Fruit fly (Drosophila melanogaster) whole organism, embryonic: ENCODE measurements around the gene Kmn2.

Experiments
- Atf6 ChIP-seq: fragments of 200-800 bp; sonication (Bioruptor generic); IDR thresholded peaks from 2 replicates; pipeline ENCODE4 v1.3.6; 2022; ENCODE audit warnings: missing biosample characterization, missing genetic modification characterization
- Bdp1 ChIP-seq: fragments of 200-800 bp; sonication (Bioruptor generic); optimal IDR thresholded peaks from 3 replicates; lab custom pipeline; 2016; ENCODE audit warnings: missing biosample characterization, missing genetic modification characterization
- CG10462 ChIP-seq: fragments of 200-800 bp; sonication (Bioruptor generic); optimal IDR thresholded peaks from 2 replicates; lab custom pipeline; 2016; ENCODE audit warnings: missing biosample characterization, missing genetic modification characterization
- CG10565 ChIP-seq: fragments of 200-800 bp; sonication (Bioruptor generic); optimal IDR thresholded peaks from 3 replicates; lab custom pipeline; 2016; ENCODE audit warnings: missing biosample characterization, mild to moderate bottlenecking, missing genetic modification characterization
- CG11085 ChIP-seq: fragments of 200-800 bp; sonication (Bioruptor generic); IDR thresholded peaks from 2 replicates; pipeline ENCODE4 v1.3.6; 2022; ENCODE audit warnings: missing biosample characterization, missing genetic modification characterization
- CG11398 ChIP-seq: fragments of 200-800 bp; sonication (Bioruptor generic); optimal IDR thresholded peaks from 2 replicates; lab custom pipeline; 2016; ENCODE audit warnings: missing biosample characterization, missing genetic modification characterization
- CG11504 ChIP-seq: fragments of 200-800 bp; sonication (Bioruptor generic); optimal IDR thresholded peaks from 3 replicates; lab custom pipeline; 2019; ENCODE audit warnings: missing biosample characterization, mild to moderate bottlenecking, missing genetic modification characterization, moderate library complexity
- CG12104 ChIP-seq: fragments of 200-800 bp; sonication (Bioruptor generic); optimal IDR thresholded peaks from 3 replicates; lab custom pipeline; 2016; ENCODE audit warnings: missing biosample characterization, missing genetic modification characterization
- CG12155 ChIP-seq: fragments of 200-800 bp; sonication (Bioruptor generic); optimal IDR thresholded peaks from 3 replicates; lab custom pipeline; 2016; ENCODE audit warnings: missing biosample characterization, missing genetic modification characterization
- CG12299 ChIP-seq: fragments of 200-800 bp; sonication (Bioruptor generic); optimal IDR thresholded peaks from 2 replicates; lab custom pipeline; 2018; ENCODE audit warnings: missing biosample characterization, mild to moderate bottlenecking, missing genetic modification characterization
- CG16863 ChIP-seq: fragments of 200-800 bp; sonication (Bioruptor generic); optimal IDR thresholded peaks from 3 replicates; lab custom pipeline; 2016; ENCODE audit warnings: missing biosample characterization, missing genetic modification characterization
- CG17612 ChIP-seq: fragments of 200-800 bp; sonication (Bioruptor generic); IDR thresholded peaks from 2 replicates; pipeline ENCODE4 v1.3.6; 2022; ENCODE audit warnings: missing biosample characterization, missing genetic modification characterization
- CG2120 ChIP-seq: fragments of 200-800 bp; sonication (Bioruptor generic); optimal IDR thresholded peaks from 3 replicates; lab custom pipeline; 2016; ENCODE audit warnings: missing biosample characterization, missing genetic modification characterization
- CG2129 ChIP-seq: fragments of 200-800 bp; sonication (Bioruptor generic); IDR thresholded peaks from 2 replicates; pipeline ENCODE4 v1.3.6; 2022; ENCODE audit warnings: missing biosample characterization, missing genetic modification characterization; ENCODE audit not compliant: partially characterized antibody
- CG3163 ChIP-seq: fragments of 200-800 bp; sonication (Bioruptor generic); optimal IDR thresholded peaks from 3 replicates; lab custom pipeline; 2016; ENCODE audit warnings: missing biosample characterization, missing genetic modification characterization
- CG7372 ChIP-seq: fragments of 200-800 bp; sonication (Bioruptor generic); IDR thresholded peaks from 2 replicates; pipeline ENCODE4 v1.3.6; 2022; ENCODE audit warnings: missing biosample characterization, missing genetic modification characterization
- CG8765 ChIP-seq: fragments of 200-800 bp; sonication (Bioruptor generic); IDR thresholded peaks from 2 replicates; pipeline ENCODE4 v1.3.6; 2022; ENCODE audit warnings: missing biosample characterization, missing genetic modification characterization
- CG8924 ChIP-seq: fragments of 200-800 bp; optimal IDR thresholded peaks from 3 replicates; lab custom pipeline; 2019; ENCODE audit warnings: missing biosample characterization, mild to moderate bottlenecking, missing genetic modification characterization, moderate library complexity
- CG9215 ChIP-seq: fragments of 200-800 bp; sonication (Bioruptor generic); IDR thresholded peaks from 2 replicates; pipeline ENCODE4 v1.3.6; 2022; ENCODE audit warnings: missing biosample characterization, missing genetic modification characterization
- CG9797 ChIP-seq: fragments of 200-800 bp; sonication (Bioruptor generic); optimal IDR thresholded peaks from 3 replicates; lab custom pipeline; 2018; ENCODE audit warnings: missing biosample characterization, mild to moderate bottlenecking, missing genetic modification characterization
- CG9817 ChIP-seq: fragments of 200-800 bp; sonication (Bioruptor generic); optimal IDR thresholded peaks from 2 replicates; lab custom pipeline; 2018; ENCODE audit warnings: missing biosample characterization, mild to moderate bottlenecking, missing genetic modification characterization, moderate library complexity
- CG9932 ChIP-seq: fragments of 200-800 bp; sonication (Bioruptor generic); IDR thresholded peaks from 2 replicates; pipeline ENCODE4 v1.3.6; 2022; ENCODE audit warnings: missing biosample characterization, missing genetic modification characterization
- CHES-1-like ChIP-seq: fragments of 200-800 bp; sonication (Bioruptor generic); optimal IDR thresholded peaks from 2 replicates; lab custom pipeline; 2016; ENCODE audit warnings: missing biosample characterization, missing genetic modification characterization
- Dfd ChIP-seq, 2 experiments: fragments of >200 bp; optimal IDR thresholded peaks; 2 replicates each; lab custom pipeline; 2017; ENCODE audit warnings: missing biosample characterization in 2 of 2, missing genetic modification characterization in 2 of 2
- Doc2 ChIP-seq: fragments of 200-800 bp; sonication (Bioruptor generic); IDR thresholded peaks from 2 replicates; pipeline ENCODE4 v1.3.6; 2022; ENCODE audit warnings: missing biosample characterization, missing genetic modification characterization
- Dref ChIP-seq: fragments of 200-800 bp; sonication (Bioruptor generic); IDR thresholded peaks from 2 replicates; pipeline ENCODE4 v1.3.6; 2022; ENCODE audit warnings: missing biosample characterization, missing genetic modification characterization
- Eip74EF ChIP-seq, 2 experiments: fragments of 200-800 bp in 1 of 2; fragments of >200 bp in 1 of 2; sonication (Bioruptor generic) in 1 of 2; optimal IDR thresholded peaks; 2 replicates each; lab custom pipeline; 2017 to 2019; ENCODE audit warnings: missing biosample characterization in 2 of 2, missing genetic modification characterization in 2 of 2, mild to moderate bottlenecking in 1 of 2, moderate library complexity in 1 of 2
- GATAe ChIP-seq: fragments of 200-800 bp; sonication (Bioruptor generic); conservative IDR thresholded peaks from 2 replicates; pipeline ENCODE4 v1.3.6; 2022; ENCODE audit warnings: missing biosample characterization, missing genetic modification characterization
- HLH3B ChIP-seq: fragments of 200-800 bp; sonication (Bioruptor generic); IDR thresholded peaks from 2 replicates; pipeline ENCODE4 v1.3.6; 2022; ENCODE audit warnings: missing biosample characterization, missing genetic modification characterization
- Hsf ChIP-seq: fragments of 200-800 bp; sonication (Bioruptor generic); optimal IDR thresholded peaks from 3 replicates; lab custom pipeline; 2016; ENCODE audit warnings: missing biosample characterization, missing genetic modification characterization
- MTF-1 ChIP-seq: fragments of 200-800 bp; sonication (Bioruptor generic); optimal IDR thresholded peaks from 2 replicates; lab custom pipeline; 2018; ENCODE audit warnings: missing biosample characterization, mild to moderate bottlenecking, missing genetic modification characterization, borderline replicate concordance
- Max ChIP-seq: fragments of 200-800 bp; sonication (Bioruptor generic); optimal IDR thresholded peaks from 2 replicates; lab custom pipeline; 2016; ENCODE audit warnings: missing biosample characterization, mild to moderate bottlenecking, missing genetic modification characterization
- NFAT ChIP-seq: fragments of 200-800 bp; sonication (Bioruptor generic); IDR thresholded peaks from 2 replicates; pipeline ENCODE4 v1.3.6; 2022; ENCODE audit warnings: missing biosample characterization, missing genetic modification characterization
- Nf-YC ChIP-seq: fragments of 200-800 bp; optimal IDR thresholded peaks from 3 replicates; lab custom pipeline; 2019; ENCODE audit warnings: missing biosample characterization, mild to moderate bottlenecking, missing genetic modification characterization, moderate library complexity
- Side ChIP-seq: fragments of 200-800 bp; sonication (Bioruptor generic); optimal IDR thresholded peaks from 2 replicates; lab custom pipeline; 2016; ENCODE audit warnings: missing biosample characterization, missing genetic modification characterization
- Sox102F ChIP-seq: fragments of 200-800 bp; sonication (Bioruptor generic); optimal IDR thresholded peaks from 2 replicates; lab custom pipeline; 2018; ENCODE audit warnings: missing biosample characterization, mild to moderate bottlenecking, missing genetic modification characterization, moderate library complexity
- Ssrp ChIP-seq: fragments of 200-800 bp; sonication (Bioruptor generic); optimal IDR thresholded peaks from 2 replicates; lab custom pipeline; 2018; ENCODE audit warnings: missing biosample characterization, mild to moderate bottlenecking, missing genetic modification characterization, moderate library complexity
- TFAM ChIP-seq: fragments of 200-800 bp; sonication (Bioruptor generic); optimal IDR thresholded peaks from 2 replicates; lab custom pipeline; 2017; ENCODE audit warnings: missing biosample characterization, missing genetic modification characterization, inconsistent platforms
- exex ChIP-seq: fragments of 200-800 bp; sonication (Bioruptor generic); optimal IDR thresholded peaks from 4 replicates; lab custom pipeline; 2018; ENCODE audit warnings: missing biosample characterization, mild to moderate bottlenecking, missing genetic modification characterization, moderate library complexity
- fd102C ChIP-seq: fragments of 200-800 bp; sonication (Bioruptor generic); optimal IDR thresholded peaks from 2 replicates; lab custom pipeline; 2018; ENCODE audit warnings: missing biosample characterization, mild to moderate bottlenecking, missing genetic modification characterization, moderate library complexity
- gem ChIP-seq: fragments of 200-800 bp; sonication (Bioruptor generic); optimal IDR thresholded peaks from 2 replicates; lab custom pipeline; 2019; ENCODE audit warnings: missing biosample characterization, mild to moderate bottlenecking, missing genetic modification characterization, moderate library complexity
- hth ChIP-seq: fragments of >200 bp; optimal IDR thresholded peaks from 2 replicates; lab custom pipeline; 2017; ENCODE audit warnings: inconsistent platforms
- jing ChIP-seq: fragments of 200-800 bp; sonication (Bioruptor generic); optimal IDR thresholded peaks from 2 replicates; lab custom pipeline; 2018; ENCODE audit warnings: missing biosample characterization, mild to moderate bottlenecking, missing genetic modification characterization
- lmd ChIP-seq: fragments of 200-800 bp; sonication (Bioruptor generic); IDR thresholded peaks from 2 replicates; pipeline ENCODE4 v1.3.6; 2022; ENCODE audit warnings: missing biosample characterization, missing genetic modification characterization
- lov ChIP-seq, 2 experiments: fragments of 200-800 bp in 1 of 2; fragments of >200 bp in 1 of 2; sonication (Bioruptor generic) in 1 of 2; IDR thresholded peaks in 1 of 2; optimal IDR thresholded peaks in 1 of 2; 2 replicates in 1 of 2; 3 replicates in 1 of 2; pipeline versions ENCODE4 v1.3.6 to Lab custom; 2017 to 2022; ENCODE audit warnings: missing biosample characterization in 1 of 2, missing genetic modification characterization in 1 of 2
- sens-2 ChIP-seq: fragments of 200-800 bp; sonication (Bioruptor generic); IDR thresholded peaks from 2 replicates; pipeline ENCODE4 v1.3.6; 2022; ENCODE audit warnings: missing biosample characterization, missing genetic modification characterization
- sug ChIP-seq: fragments of 200-800 bp; optimal IDR thresholded peaks from 2 replicates; lab custom pipeline; 2019; ENCODE audit warnings: missing biosample characterization, mild to moderate bottlenecking, missing genetic modification characterization, moderate library complexity
- tio ChIP-seq: fragments of 200-800 bp; sonication (Bioruptor generic); optimal IDR thresholded peaks from 2 replicates; lab custom pipeline; 2017; ENCODE audit warnings: missing biosample characterization, missing genetic modification characterization, inconsistent platforms
- trem ChIP-seq: fragments of 200-800 bp; optimal IDR thresholded peaks from 3 replicates; lab custom pipeline; 2019; ENCODE audit warnings: missing biosample characterization, mild to moderate bottlenecking, missing genetic modification characterization, moderate library complexity
- wor ChIP-seq: fragments of 200-800 bp; sonication (Bioruptor generic); IDR thresholded peaks from 2 replicates; pipeline ENCODE4 v1.3.6; 2022; ENCODE audit warnings: missing biosample characterization, missing genetic modification characterization

Gene Kmn2

DNA sequence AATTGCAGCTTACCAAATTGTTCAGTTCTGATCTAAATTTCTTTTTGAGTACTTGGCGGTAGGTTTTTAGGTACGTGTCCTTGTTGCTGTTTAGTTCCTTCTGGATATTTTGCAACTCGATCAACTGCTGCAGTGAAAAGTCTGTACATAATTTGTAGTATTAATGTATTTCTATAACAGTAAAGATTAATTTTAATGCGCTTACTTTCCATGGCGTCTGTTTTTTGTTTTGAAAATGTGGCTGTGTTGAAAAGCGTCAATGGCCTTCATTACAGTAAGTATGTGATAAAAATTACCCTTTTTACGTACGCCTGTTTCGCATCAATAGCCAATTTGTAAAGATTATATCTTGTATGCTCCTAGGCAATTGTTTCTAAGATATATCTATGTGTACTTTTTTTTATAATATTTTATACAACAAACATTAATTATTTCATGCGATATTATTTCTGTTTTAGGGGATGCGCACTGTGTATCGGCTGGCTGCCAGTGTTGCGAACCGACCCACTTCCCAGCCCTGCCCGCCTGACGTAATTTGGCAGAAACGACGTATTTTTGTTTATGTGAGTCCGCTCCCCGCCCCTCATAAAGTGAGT is at the start of gene Kmn2, which contains the start of gene CG2698 (continued):
- peak; percentile 96 for TF ChIP-seq Max
- peak; percentile 92 for TF ChIP-seq Hsf (GFP tag; lab: Kevin White, UChicago)
- peak; percentile 97 for TF ChIP-seq gem (tag; lab: Kevin White, UChicago)
- TF ChIP-seq CG8924 (tag; lab: Kevin White, UChicago): peak; percentile 95
- peak; percentile 97 for TF ChIP-seq CG9215 (GFP tag; lab: Robert Waterston, UW)
- peak; percentile 46 for TF ChIP-seq CG3163
- peak; percentile 70 for TF ChIP-seq Side (GFP tag; lab: Kevin White, UChicago)
- TF ChIP-seq CG7372 (GFP tag; lab: Robert Waterston, UW): peak; percentile 97
- TF ChIP-seq CG11085 (GFP tag; lab: Robert Waterston, UW): peak; percentile 96
- TF ChIP-seq Bdp1 (GFP tag; lab: Kevin White, UChicago): peak; percentile 74
- peak; percentile 93 for TF ChIP-seq CG11504
- TF ChIP-seq TFAM (GFP tag; lab: Kevin White, UChicago): no peak
- peak; percentile 99 for TF ChIP-seq lmd (GFP tag; lab: Robert Waterston, UW)
- no peak for TF ChIP-seq hth (lab: Kevin White, UChicago)
- TF ChIP-seq Dref (GFP tag; lab: Robert Waterston, UW): peak; percentile 44
- peak; percentile 83 for TF ChIP-seq CG16863 (GFP tag; lab: Kevin White, UChicago)
- TF ChIP-seq jing (GFP tag; lab: Kevin White, UChicago): peak; percentile 85
- peak; percentile 77 for TF ChIP-seq CG10565
- TF ChIP-seq Nf-YC (tag; lab: Kevin White, UChicago): peak; percentile 84
- peak; percentile 93 for TF ChIP-seq CG12155
- peak; percentile 88 for TF ChIP-seq MTF-1 (GFP tag; lab: Kevin White, UChicago)
- TF ChIP-seq sens-2: peak; percentile 95
- peak; percentile 97 for TF ChIP-seq Atf6 (GFP tag; lab: Robert Waterston, UW)
- TF ChIP-seq NFAT: peak; percentile 96
- TF ChIP-seq trem (tag; lab: Kevin White, UChicago): peak; percentile 91
- peak; percentile 98 for TF ChIP-seq HLH3B (GFP tag; lab: Robert Waterston, UW)
- peak; percentile 97 for TF ChIP-seq CG8765
- peak; percentile 92 for TF ChIP-seq CG12104 (GFP tag; lab: Kevin White, UChicago)
- peak; percentile 95 for TF ChIP-seq CG2120
- TF ChIP-seq lov (optimal IDR thresholded peaks at IDR 0.05; lab: Kevin White, UChicago): no peak
- peak; percentile 95 for TF ChIP-seq lov (GFP tag; IDR thresholded peaks at IDR 0.05; lab: Robert Waterston, UW)
- TF ChIP-seq GATAe (GFP tag; lab: Robert Waterston, UW): peak; percentile 90; the same call in 1 of the 2 replicates
- TF ChIP-seq sug (tag; lab: Kevin White, UChicago): peak; percentile 92
- TF ChIP-seq fd102C (GFP tag; lab: Kevin White, UChicago): peak; percentile 72
- TF ChIP-seq CHES-1-like (GFP tag; lab: Kevin White, UChicago): peak; percentile 64
- peak; percentile 95 for TF ChIP-seq CG17612 (GFP tag; lab: Robert Waterston, UW)
- TF ChIP-seq wor (GFP tag; lab: Robert Waterston, UW): peak; percentile 97
- no peak for TF ChIP-seq Dfd (GFP tag; optimal IDR thresholded peaks at IDR 0.05; lab: Kevin White, UChicago)
- TF ChIP-seq Ssrp: peak; percentile 95
- no peak for TF ChIP-seq CG2129 (GFP tag; lab: Robert Waterston, UW)
- TF ChIP-seq CG10462: peak; percentile 85
- peak; percentile 76 for TF ChIP-seq exex
- TF ChIP-seq tio (GFP tag; lab: Kevin White, UChicago): peak; percentile 95
- peak; percentile 52 for TF ChIP-seq CG9797 (GFP tag; lab: Kevin White, UChicago)
- TF ChIP-seq Doc2 (GFP tag; lab: Robert Waterston, UW): peak; percentile 92
- peak in 1 of 2 experiments; percentile 90 for TF ChIP-seq Eip74EF (GFP tag; optimal IDR thresholded peaks at IDR 0.05; lab: Kevin White, UChicago)
- peak; percentile 95 for TF ChIP-seq CG9817 (tag; lab: Kevin White, UChicago)
- TF ChIP-seq CG12299: peak; percentile 89
- TF ChIP-seq CG9932 (GFP tag; lab: Robert Waterston, UW): peak; percentile 99
- peak; percentile 94 for TF ChIP-seq Sox102F (GFP tag; lab: Kevin White, UChicago)
- no peak for TF ChIP-seq CG11398 (GFP tag; lab: Kevin White, UChicago)
